Fruit fly (Drosophila melanogaster) whole organism: ENCODE data around the gene mRpS9.

ENCODE experiments used
- CG8478 ChIP-seq: fragments of >200 bp; optimal IDR thresholded peaks from 2 replicates; lab custom pipeline; 2018; ENCODE audit warnings: inconsistent platforms
- Dll ChIP-seq: fragments of >200 bp; optimal IDR thresholded peaks from 2 replicates; lab custom pipeline; 2017
- EcR ChIP-seq, 2 experiments: fragments of >200 bp; optimal IDR thresholded peaks; 2 replicates each; lab custom pipeline; 2017; ENCODE audit warnings: missing biosample characterization in 2 of 2, missing genetic modification characterization in 2 of 2, missing genetic modification reagents in 2 of 2
- pan ChIP-seq: fragments of >200 bp; optimal IDR thresholded peaks from 2 replicates; lab custom pipeline; 2017
- psq ChIP-seq: fragments of >200 bp; optimal IDR thresholded peaks from 2 replicates; lab custom pipeline; 2017
- usp ChIP-seq: fragments of >200 bp; optimal IDR thresholded peaks from 2 replicates; lab custom pipeline; 2017; ENCODE audit warnings: missing biosample characterization, missing genetic modification characterization, mixed read lengths

Gene mRpS9

dm6 chr3R:7899277-7899676, 3.2 kb downstream of the mRpS9 start:
- no peak for TF ChIP-seq usp (GFP tag; lab: Kevin White, UChicago)
- no peak for TF ChIP-seq EcR (GFP tag; optimal IDR thresholded peaks at IDR 0.05; lab: Kevin White, UChicago)
- no peak for TF ChIP-seq Dll (lab: Kevin White, UChicago)
- TF ChIP-seq CG8478, result no peak
- no peak for TF ChIP-seq psq (lab: Kevin White, UChicago)
- no peak for TF ChIP-seq pan (lab: Kevin White, UChicago)

DNA sequence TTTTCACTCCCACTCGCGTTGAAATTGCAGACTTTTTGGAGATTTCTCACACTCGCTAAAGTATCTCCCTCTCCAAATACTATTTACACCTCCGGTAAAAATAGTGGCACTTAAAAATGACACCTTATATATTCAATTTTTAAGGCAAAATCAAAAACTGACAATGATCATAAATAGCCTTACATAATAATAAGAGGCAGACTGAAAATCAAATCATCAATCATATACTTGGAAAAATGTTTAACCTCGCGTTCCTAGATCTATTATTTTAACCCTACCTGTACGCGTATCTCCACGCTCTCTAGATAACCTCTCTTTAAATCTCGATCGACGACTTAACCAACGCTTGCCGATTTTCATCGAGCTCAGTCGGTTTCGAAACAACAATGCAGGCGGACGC, 7.0 kb downstream of the mRpS9 start:
- TF ChIP-seq psq (lab: Kevin White, UChicago) (no peak), EcR (GFP tag; optimal IDR thresholded peaks at IDR 0.05; lab: Kevin White, UChicago) (no peak), usp (GFP tag; lab: Kevin White, UChicago) (no peak), pan (lab: Kevin White, UChicago) (no peak)

DNA sequence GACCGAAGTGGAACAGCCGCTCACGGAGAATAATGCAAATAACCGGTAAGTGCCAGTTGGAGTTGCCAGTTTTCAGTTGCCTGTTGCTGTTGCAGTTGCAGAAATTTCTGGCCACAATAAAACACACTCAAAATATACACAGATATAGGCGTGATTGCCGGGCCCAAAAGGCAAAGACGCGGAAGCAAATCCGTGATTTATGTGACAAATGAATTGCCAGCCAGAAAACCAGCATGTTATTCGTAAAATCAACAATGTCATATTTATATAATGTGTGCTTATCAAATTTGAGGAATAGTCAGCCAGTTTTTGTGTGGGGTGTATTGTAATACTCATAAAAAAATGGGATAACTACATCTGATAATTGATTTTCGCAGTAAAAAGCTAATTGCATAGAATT, 7.9 kb downstream of the mRpS9 start:
- TF ChIP-seq CG8478 (no peak), Dll (lab: Kevin White, UChicago) (no peak), usp (GFP tag; lab: Kevin White, UChicago) (no peak), psq (lab: Kevin White, UChicago) (no peak), EcR (GFP tag; optimal IDR thresholded peaks at IDR 0.05; lab: Kevin White, UChicago) (no peak), pan (lab: Kevin White, UChicago) (no peak)

dm6 chr3R:7892246-7893000, 10.0 kb downstream of the mRpS9 start:
- no peak for TF ChIP-seq Dll (lab: Kevin White, UChicago)
- TF ChIP-seq pan (lab: Kevin White, UChicago), result no peak
- no peak for TF ChIP-seq usp (GFP tag; lab: Kevin White, UChicago)
- TF ChIP-seq CG8478, result no peak
- no peak for TF ChIP-seq EcR (GFP tag; optimal IDR thresholded peaks at IDR 0.05; lab: Kevin White, UChicago)
- TF ChIP-seq psq (lab: Kevin White, UChicago), result no peak

DNA sequence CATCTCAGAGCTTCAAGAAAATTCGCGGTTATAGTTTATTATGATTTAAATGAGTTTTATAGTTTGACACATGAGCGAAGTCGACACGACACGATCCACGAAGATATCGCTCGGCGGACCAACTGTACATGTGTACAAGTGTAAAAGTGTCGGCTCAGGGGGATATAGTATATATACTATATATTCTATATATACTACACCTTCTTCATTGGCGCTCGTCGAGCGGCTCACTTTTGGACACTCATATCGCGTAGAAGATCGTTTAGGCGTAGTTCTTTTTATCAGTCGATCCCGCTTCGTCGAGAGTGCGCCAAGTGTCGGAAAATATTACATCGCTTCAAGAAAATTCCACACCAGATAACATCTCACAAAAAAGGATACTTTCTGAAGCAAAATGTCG, 11.4 kb downstream of the mRpS9 start, which contains the start of gene wtrw:
TSS of gene wtrw (plus strand) at position 301 of the 400 bp plus-strand sequence.
- TF ChIP-seq CG8478, result no peak
- TF ChIP-seq Dll (lab: Kevin White, UChicago), result no peak

DNA sequence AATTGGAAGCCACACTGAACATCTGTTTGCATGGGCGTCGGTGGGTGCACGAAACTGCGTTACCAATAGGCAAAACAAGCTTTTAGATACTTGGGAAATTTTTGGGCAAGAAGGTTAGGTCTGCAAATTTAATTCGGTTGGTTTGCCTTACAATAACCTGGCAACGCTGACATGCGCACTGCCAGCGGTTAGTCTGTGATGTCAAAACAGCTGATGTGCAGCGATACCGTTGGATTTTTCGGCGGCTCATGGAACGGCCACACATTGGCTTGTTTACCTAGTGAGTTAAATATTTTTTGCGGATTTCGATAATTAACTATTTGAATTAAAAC, 15.6 kb downstream of the mRpS9 start, which contains the start of gene ArgRS-m:
TSS of gene ArgRS-m (plus strand) at position 187 of the 332 bp plus-strand sequence.
- TF ChIP-seq EcR (GFP tag; optimal IDR thresholded peaks at IDR 0.05; lab: Kevin White, UChicago) (no peak), psq (lab: Kevin White, UChicago) (no peak), CG8478 (no peak), usp (GFP tag; lab: Kevin White, UChicago) (no peak), pan (lab: Kevin White, UChicago) (no peak), Dll (lab: Kevin White, UChicago) (no peak)

DNA sequence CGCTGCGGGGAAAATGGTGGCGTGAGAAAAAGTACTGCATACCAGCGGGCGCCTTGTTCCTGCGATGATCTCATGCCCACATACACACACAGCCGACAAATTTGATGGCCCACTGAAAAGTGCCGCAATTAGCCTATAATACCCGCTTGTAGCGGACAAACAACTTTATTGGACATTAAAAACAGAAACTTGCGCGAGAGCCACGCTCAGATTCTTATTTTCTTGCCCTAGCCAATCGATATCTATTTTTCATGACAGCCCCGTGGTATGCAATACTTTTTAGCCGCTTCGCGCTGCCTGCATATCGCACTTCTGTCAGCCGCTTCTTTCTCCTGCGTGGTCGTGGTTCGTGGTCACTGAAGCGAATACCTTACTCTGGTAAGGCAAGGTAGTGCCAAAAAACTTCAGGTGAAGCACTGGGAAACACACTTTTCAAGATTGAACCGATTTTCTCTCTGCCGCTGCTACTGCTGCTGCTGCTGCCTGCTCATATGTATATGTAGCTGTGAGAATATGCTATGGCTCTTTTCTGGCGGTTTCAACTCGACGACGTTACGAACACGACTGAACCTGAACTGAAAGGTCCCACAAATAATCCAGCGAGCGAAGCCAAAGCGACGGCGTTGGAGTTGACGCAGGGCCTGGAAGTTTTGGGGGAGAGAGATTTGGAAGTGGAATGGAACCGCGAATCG, 16.2 kb downstream of the mRpS9 start, which contains the start of gene CG17816:
TSS of gene CG17816 (minus strand) at position 567 of the 692 bp plus-strand sequence.
- TF ChIP-seq CG8478 (no peak), pan (lab: Kevin White, UChicago) (no peak), Dll (lab: Kevin White, UChicago) (peak; percentile 26), usp (GFP tag; lab: Kevin White, UChicago) (no peak), EcR (GFP tag; optimal IDR thresholded peaks at IDR 0.05; lab: Kevin White, UChicago) (no peak)

DNA sequence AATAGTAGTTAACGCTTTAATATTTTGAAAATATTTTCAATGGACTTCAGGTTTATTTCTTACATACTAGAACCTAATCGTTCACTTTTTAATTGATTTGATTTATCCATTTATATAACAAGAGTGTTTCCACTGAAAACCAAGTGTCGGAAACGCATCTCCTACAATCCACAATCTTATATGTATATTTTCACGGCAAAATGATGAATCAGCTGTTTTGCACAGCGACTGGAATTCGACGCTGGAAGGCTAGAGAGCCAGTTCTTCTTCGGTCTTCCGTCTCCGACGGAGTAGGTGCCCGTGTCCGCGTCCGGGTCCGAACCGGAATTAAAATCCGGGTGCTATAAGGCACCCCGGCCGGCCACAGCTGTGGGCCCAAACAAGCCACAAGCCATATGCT, 18.0 kb downstream of the mRpS9 start:
- TF ChIP-seq Dll (lab: Kevin White, UChicago) (no peak), psq (lab: Kevin White, UChicago) (no peak), CG8478 (no peak)
